Worm (Caenorhabditis elegans) whole organism, L1 larva: ENCODE results near the gene K10D6.3.

Experiments used
- F16B12.6 ChIP-seq: fragments of 150-350 bp; optimal IDR thresholded peaks from 2 replicates; lab custom pipeline; 2014; ENCODE audit warnings: missing biosample characterization, missing genetic modification characterization
- aha-1 ChIP-seq: fragments of 150-350 bp; optimal IDR thresholded peaks from 2 replicates; lab custom pipeline; 2014; ENCODE audit warnings: missing biosample characterization, missing genetic modification characterization
- blmp-1 ChIP-seq: fragments of 150-350 bp; optimal IDR thresholded peaks from 2 replicates; lab custom pipeline; 2014; ENCODE audit warnings: missing biosample characterization, missing genetic modification characterization
- ceh-8 ChIP-seq: fragments of 200-800 bp; sonication (Bioruptor generic); optimal IDR thresholded peaks from 2 replicates; lab custom pipeline; 2018; ENCODE audit warnings: mild to moderate bottlenecking, missing genetic modification characterization, moderate library complexity, missing compliant biosample characterization
- ceh-82 ChIP-seq, 3 experiments: fragments of 150-350 bp in 1 of 3; sonication (generic microtip) in 2 of 3; optimal IDR thresholded peaks; 2 replicates each; lab custom pipeline; 2014 to 2017; ENCODE audit warnings: missing biosample characterization in 3 of 3, missing genetic modification characterization in 3 of 3
- ceh-88 ChIP-seq: fragments of 200-800 bp; sonication (Bioruptor generic); IDR thresholded peaks from 2 replicates; pipeline ENCODE4 v1.3.6; 2022; ENCODE audit warnings: missing genetic modification characterization, missing compliant biosample characterization
- ceh-90 ChIP-seq: sonication (generic microtip); optimal IDR thresholded peaks from 2 replicates; lab custom pipeline; 2016; ENCODE audit warnings: missing genetic modification characterization, missing compliant biosample characterization
- ces-1 ChIP-seq: fragments of 150-350 bp; optimal IDR thresholded peaks from 2 replicates; lab custom pipeline; 2014; ENCODE audit warnings: missing biosample characterization, missing genetic modification reagents, missing genetic modification characterization
- dsc-1 ChIP-seq: sonication (generic microtip); optimal IDR thresholded peaks from 2 replicates; lab custom pipeline; 2016; ENCODE audit warnings: mild to moderate bottlenecking, missing genetic modification characterization, missing compliant biosample characterization
- efl-1 ChIP-seq, 4 experiments: fragments of 150-350 bp; optimal IDR thresholded peaks in 3 of 4; peaks in 1 of 4; 1 replicate in 1 of 4; 2 replicates in 3 of 4; lab custom pipeline; 2014; ENCODE audit warnings: missing biosample characterization in 2 of 4, missing genetic modification characterization in 2 of 4, missing genetic modification reagents in 2 of 4
- elt-2 ChIP-seq: sonication (generic microtip); optimal IDR thresholded peaks from 2 replicates; lab custom pipeline; 2016; ENCODE audit warnings: missing genetic modification characterization, mild to moderate bottlenecking, inconsistent platforms, missing compliant biosample characterization, missing genetic modification reagents
- fkh-10 ChIP-seq: sonication (generic microtip); optimal IDR thresholded peaks from 2 replicates; lab custom pipeline; 2017; ENCODE audit warnings: missing biosample characterization, missing genetic modification reagents, missing genetic modification characterization
- fkh-4 ChIP-seq: sonication (generic microtip); optimal IDR thresholded peaks from 2 replicates; lab custom pipeline; 2016; ENCODE audit warnings: missing compliant biosample characterization, missing genetic modification characterization, borderline replicate concordance
- fkh-8 ChIP-seq: sonication (generic microtip); optimal IDR thresholded peaks from 2 replicates; lab custom pipeline; 2016; ENCODE audit warnings: mild to moderate bottlenecking, missing genetic modification characterization, missing compliant biosample characterization
- fos-1 ChIP-seq: fragments of 150-350 bp; optimal IDR thresholded peaks from 2 replicates; lab custom pipeline; 2014; ENCODE audit warnings: missing biosample characterization, missing genetic modification characterization
- grh-1 ChIP-seq: fragments of 200-800 bp; sonication (Bioruptor generic); IDR thresholded peaks from 2 replicates; pipeline ENCODE4 v1.3.6; 2022; ENCODE audit warnings: missing genetic modification reagents, missing genetic modification characterization, missing compliant biosample characterization
- hlh-4 ChIP-seq: sonication (generic microtip); optimal IDR thresholded peaks from 2 replicates; lab custom pipeline; 2016; ENCODE audit warnings: mild to moderate bottlenecking, missing genetic modification characterization, missing compliant biosample characterization
- hpl-2 ChIP-seq: fragments of 150-350 bp; optimal IDR thresholded peaks from 2 replicates; lab custom pipeline; 2014; ENCODE audit warnings: missing biosample characterization, missing genetic modification reagents, missing genetic modification characterization
- lin-13 ChIP-seq: fragments of 150-350 bp; optimal IDR thresholded peaks from 2 replicates; lab custom pipeline; 2014; ENCODE audit warnings: missing biosample characterization, missing genetic modification reagents, missing genetic modification characterization
- lin-14 ChIP-seq: fragments of 200-800 bp; sonication (Bioruptor generic); optimal IDR thresholded peaks from 2 replicates; lab custom pipeline; 2018; ENCODE audit warnings: mild to moderate bottlenecking, missing genetic modification characterization, moderate library complexity, missing compliant biosample characterization
- lin-35 ChIP-seq, 2 experiments: fragments of 150-350 bp; optimal IDR thresholded peaks; 2 replicates each; lab custom pipeline; 2014; ENCODE audit warnings: missing biosample characterization in 2 of 2, missing genetic modification characterization in 2 of 2, missing genetic modification reagents in 2 of 2
- lin-39 ChIP-seq: fragments of 150-350 bp; optimal IDR thresholded peaks from 2 replicates; lab custom pipeline; 2014; ENCODE audit warnings: missing biosample characterization, missing genetic modification reagents, missing genetic modification characterization
- lir-3 ChIP-seq: sonication (generic microtip); optimal IDR thresholded peaks from 2 replicates; lab custom pipeline; 2016; ENCODE audit warnings: mild to moderate bottlenecking, missing genetic modification characterization, moderate library complexity, missing compliant biosample characterization; ENCODE audit not compliant: poor library complexity
- lsy-2 ChIP-seq, 2 experiments: fragments of 150-350 bp; optimal IDR thresholded peaks; 2 replicates each; lab custom pipeline; 2014; ENCODE audit warnings: missing biosample characterization in 2 of 2, missing genetic modification characterization in 2 of 2
- mab-9 ChIP-seq: fragments of 200-800 bp; sonication (Bioruptor generic); IDR thresholded peaks from 2 replicates; pipeline ENCODE4 v1.3.6; 2022; ENCODE audit warnings: missing genetic modification reagents, missing genetic modification characterization, missing compliant biosample characterization
- mep-1 ChIP-seq: fragments of 150-350 bp; optimal IDR thresholded peaks from 2 replicates; lab custom pipeline; 2014; ENCODE audit warnings: missing biosample characterization, missing genetic modification characterization
- nhr-12 ChIP-seq: sonication (generic microtip); optimal IDR thresholded peaks from 2 replicates; lab custom pipeline; 2017; ENCODE audit warnings: missing biosample characterization, missing genetic modification characterization
- nhr-19 ChIP-seq: fragments of 200-800 bp; sonication (Bioruptor generic); conservative IDR thresholded peaks from 2 replicates; pipeline ENCODE4 v1.3.6; 2022; ENCODE audit warnings: missing genetic modification characterization, missing compliant biosample characterization
- nhr-47 ChIP-seq: sonication (generic microtip); optimal IDR thresholded peaks from 2 replicates; lab custom pipeline; 2016; ENCODE audit warnings: mild to moderate bottlenecking, missing genetic modification characterization, moderate library complexity, missing compliant biosample characterization
- nhr-71 ChIP-seq: sonication (generic microtip); optimal IDR thresholded peaks from 2 replicates; lab custom pipeline; 2016; ENCODE audit warnings: mild to moderate bottlenecking, missing genetic modification characterization, moderate library complexity, missing compliant biosample characterization
- nhr-77 ChIP-seq: fragments of 150-350 bp; optimal IDR thresholded peaks from 2 replicates; lab custom pipeline; 2014; ENCODE audit warnings: missing biosample characterization, missing genetic modification characterization
- nhr-85 ChIP-seq: sonication (generic microtip); peaks from one replicate; lab custom pipeline; 2016; ENCODE audit warnings: missing genetic modification characterization, inconsistent platforms, missing compliant biosample characterization
- nhr-90 ChIP-seq: sonication (generic microtip); optimal IDR thresholded peaks from 2 replicates; lab custom pipeline; 2016; ENCODE audit warnings: mild to moderate bottlenecking, missing genetic modification characterization, missing compliant biosample characterization; ENCODE audit not compliant: poor library complexity
- rnt-1 ChIP-seq: sonication (generic microtip); optimal IDR thresholded peaks from 2 replicates; lab custom pipeline; 2016; ENCODE audit warnings: mild to moderate bottlenecking, missing genetic modification characterization, moderate library complexity, missing compliant biosample characterization
- snpc-4 ChIP-seq: fragments of 150-350 bp; optimal IDR thresholded peaks from 2 replicates; lab custom pipeline; 2014; ENCODE audit warnings: missing biosample characterization, missing genetic modification characterization
- snu-23 ChIP-seq: sonication (generic microtip); optimal IDR thresholded peaks from 2 replicates; lab custom pipeline; 2016; ENCODE audit warnings: missing genetic modification characterization, missing compliant biosample characterization
- sox-4 ChIP-seq: sonication (generic microtip); optimal IDR thresholded peaks from 2 replicates; lab custom pipeline; 2016; ENCODE audit warnings: missing genetic modification characterization, missing compliant biosample characterization
- sptf-1 ChIP-seq: fragments of 150-350 bp; optimal IDR thresholded peaks from 2 replicates; lab custom pipeline; 2014; ENCODE audit warnings: missing biosample characterization, missing genetic modification characterization
- swsn-7 ChIP-seq: sonication (generic microtip); optimal IDR thresholded peaks from 2 replicates; lab custom pipeline; 2016; ENCODE audit warnings: missing genetic modification characterization, missing compliant biosample characterization
- unc-130 ChIP-seq: fragments of 150-350 bp; optimal IDR thresholded peaks from 2 replicates; lab custom pipeline; 2017; ENCODE audit warnings: missing biosample characterization, missing genetic modification characterization, inconsistent platforms
- unc-30 ChIP-seq: sonication (generic microtip); optimal IDR thresholded peaks from 2 replicates; lab custom pipeline; 2017; ENCODE audit warnings: missing biosample characterization, missing genetic modification characterization
- zag-1 ChIP-seq: fragments of 150-350 bp; optimal IDR thresholded peaks from 2 replicates; lab custom pipeline; 2014; ENCODE audit warnings: missing biosample characterization, missing genetic modification characterization
- zip-4 ChIP-seq: fragments of 200-800 bp; sonication (Bioruptor generic); optimal IDR thresholded peaks from 2 replicates; lab custom pipeline; 2018; ENCODE audit warnings: mild to moderate bottlenecking, missing genetic modification characterization, moderate library complexity, missing compliant biosample characterization

The K10D6.3 gene

DNA sequence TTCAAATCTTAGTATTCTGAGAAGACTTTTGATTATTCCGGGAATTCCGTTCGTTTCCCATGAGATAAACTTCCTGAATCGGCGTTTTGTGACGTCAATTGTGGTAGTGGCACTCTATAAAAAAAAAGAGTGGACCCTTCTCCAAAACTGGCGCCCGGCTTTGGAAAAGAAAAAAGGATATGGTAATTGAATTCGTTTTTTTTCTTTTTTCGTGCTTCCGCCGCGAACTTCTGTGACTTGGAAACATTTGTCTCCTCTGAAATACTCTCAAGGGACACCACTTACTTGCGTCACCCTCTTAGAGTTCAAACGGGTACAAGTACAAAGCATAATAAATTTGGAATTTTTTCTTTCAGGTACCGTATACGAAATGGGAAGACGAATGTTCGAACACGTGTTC is 27.7 kb upstream of the K10D6.3 start:
- no peak for TF ChIP-seq zag-1
- TF ChIP-seq fkh-10 (GFP tag; lab: Kevin White, UChicago) = peak; percentile 54
- no peak for TF ChIP-seq fkh-4 (tag; lab: Kevin White, UChicago)
- peak; percentile 5 for TF ChIP-seq nhr-71
- no peak for TF ChIP-seq grh-1 (GFP tag; lab: Robert Waterston, UW)
- TF ChIP-seq lin-14 (GFP tag; lab: Kevin White, UChicago) = peak; percentile 53
- TF ChIP-seq ces-1 (GFP tag; lab: Kevin White, UChicago) = no peak

DNA sequence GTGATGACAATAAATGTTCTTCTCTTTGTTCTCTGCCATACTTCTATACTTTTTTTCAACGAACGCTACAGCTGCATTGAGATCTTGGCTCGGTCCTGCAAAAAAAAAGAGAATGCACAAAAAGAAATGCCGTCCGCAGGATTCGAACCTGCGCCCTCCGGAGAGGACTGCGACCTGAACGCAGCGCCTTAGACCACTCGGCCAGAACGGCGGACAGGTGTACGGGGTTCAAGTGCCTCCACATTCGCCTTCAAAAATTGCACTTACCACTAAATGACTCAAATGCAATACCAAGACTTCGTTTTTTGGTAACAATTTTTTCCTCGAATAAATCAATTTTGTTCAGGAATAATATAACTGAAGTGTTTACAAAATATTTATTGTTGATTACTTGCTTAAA is 25.8 kb upstream of the K10D6.3 start:
- TF ChIP-seq nhr-77 (tag; lab: Kevin White, UChicago) = no peak
- TF ChIP-seq blmp-1 (tag; lab: Kevin White, UChicago) = no peak
- TF ChIP-seq sptf-1 (tag; lab: Kevin White, UChicago) = no peak
- no peak for TF ChIP-seq ceh-90
- TF ChIP-seq swsn-7 (tag; lab: Kevin White, UChicago) = peak; percentile 5
- no peak for TF ChIP-seq fkh-4 (tag; lab: Kevin White, UChicago)
- no peak for TF ChIP-seq ceh-8 (GFP tag; lab: Kevin White, UChicago)
- no peak for TF ChIP-seq nhr-12 (tag; lab: Kevin White, UChicago)
- no peak for TF ChIP-seq lir-3 (tag; lab: Kevin White, UChicago)
- TF ChIP-seq nhr-85 (tag; lab: Kevin White, UChicago) = no peak
- no peak for TF ChIP-seq aha-1 (tag; lab: Kevin White, UChicago)
- peak; percentile 44 for TF ChIP-seq nhr-71
- TF ChIP-seq lsy-2 (tag; optimal IDR thresholded peaks at IDR 0.05; lab: Kevin White, UChicago) = peak in 1 of 2 experiments; percentile 8
- peak in 1 of 2 experiments; percentile 2 for TF ChIP-seq efl-1 (optimal IDR thresholded peaks at IDR 0.05; lab: Kevin White, UChicago)
- peak in 1 of 2 experiments; percentile 94 for TF ChIP-seq efl-1 (GFP tag; optimal IDR thresholded peaks at IDR 0.05 in 1 of 2; lab: Kevin White, UChicago)
- TF ChIP-seq snpc-4 (tag; lab: Kevin White, UChicago) = peak; percentile 93
- TF ChIP-seq hlh-4 = no peak
- no peak for TF ChIP-seq fkh-10 (GFP tag; lab: Kevin White, UChicago)
- peak; percentile 61 for TF ChIP-seq rnt-1 (tag; lab: Kevin White, UChicago)
- TF ChIP-seq hpl-2 (GFP tag; lab: Kevin White, UChicago) = no peak
- TF ChIP-seq sox-4 (tag; lab: Kevin White, UChicago) = no peak
- no peak for TF ChIP-seq dsc-1 (tag; lab: Kevin White, UChicago)
- TF ChIP-seq ceh-82 (tag; optimal IDR thresholded peaks at IDR 0.05; lab: Kevin White, UChicago) = no peak
- no peak for TF ChIP-seq fos-1
- TF ChIP-seq zip-4 = no peak
- peak; percentile 41 for TF ChIP-seq nhr-19 (GFP tag; lab: Robert Waterston, UW)
- no peak for TF ChIP-seq mab-9
- no peak for TF ChIP-seq mep-1 (tag; lab: Kevin White, UChicago)
- no peak for TF ChIP-seq unc-30 (tag; lab: Kevin White, UChicago)
- TF ChIP-seq ces-1 (GFP tag; lab: Kevin White, UChicago) = no peak
- TF ChIP-seq nhr-90 (tag; lab: Kevin White, UChicago) = peak; percentile 23
- no peak for TF ChIP-seq fkh-8
- TF ChIP-seq nhr-47 (tag; lab: Kevin White, UChicago) = peak; percentile 25
- TF ChIP-seq elt-2 (tag; lab: Kevin White, UChicago) = no peak
- no peak for TF ChIP-seq lin-39 (tag; lab: Kevin White, UChicago)
- TF ChIP-seq unc-130 (tag; lab: Kevin White, UChicago) = no peak
- no peak for TF ChIP-seq zag-1
- TF ChIP-seq ceh-88 (GFP tag; lab: Robert Waterston, UW) = no peak
- TF ChIP-seq F16B12.6 (tag; lab: Kevin White, UChicago) = no peak
- peak; percentile 34 for TF ChIP-seq lin-14 (GFP tag; lab: Kevin White, UChicago)
- TF ChIP-seq lin-13 = no peak
- peak in 1 of 2 experiments; percentile 32 for TF ChIP-seq lin-35 (GFP tag; optimal IDR thresholded peaks at IDR 0.05; lab: Kevin White, UChicago)
- peak; percentile 53 for TF ChIP-seq snu-23 (GFP tag; lab: Kevin White, UChicago)
